Worm (Caenorhabditis elegans): ENCODE results near the gene Y57A10A.2.
"Not testable (repeated sequence)": the region's sequence is repeated elsewhere in the genome, so short reads cannot be mapped to it uniquely, and the experiment has no call there.

Y57A10A.2 gene

DNA sequence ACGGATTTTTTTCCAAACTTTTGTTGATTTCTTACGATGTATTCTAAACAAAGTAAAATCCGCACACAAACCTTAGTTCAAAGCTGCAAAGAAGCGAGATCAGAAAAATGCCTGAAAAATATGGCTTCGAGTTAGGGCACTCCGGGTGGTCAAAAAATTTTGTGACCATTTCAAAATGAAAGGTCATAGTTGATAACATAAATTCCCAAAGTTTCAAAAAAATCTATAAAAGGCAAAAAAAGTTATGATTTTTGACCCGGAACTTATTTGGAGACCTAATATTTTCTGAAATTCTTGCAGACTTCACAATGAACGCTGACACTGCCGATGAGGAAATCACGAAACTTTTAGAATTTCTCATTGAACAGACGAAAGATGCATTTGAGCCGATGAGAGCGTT is 17.1 kb downstream of the Y57A10A.2 start, which contains the start of gene Y57A10A.8:
Gene Y57A10A.8 (plus strand): TSS at position 301 of the 400 bp plus-strand sequence.
- not testable (repeated sequence) for TF ChIP-seq lin-26, attf-6, sea-2 (GFP tag; IDR thresholded peaks at IDR 0.05)

DNA sequence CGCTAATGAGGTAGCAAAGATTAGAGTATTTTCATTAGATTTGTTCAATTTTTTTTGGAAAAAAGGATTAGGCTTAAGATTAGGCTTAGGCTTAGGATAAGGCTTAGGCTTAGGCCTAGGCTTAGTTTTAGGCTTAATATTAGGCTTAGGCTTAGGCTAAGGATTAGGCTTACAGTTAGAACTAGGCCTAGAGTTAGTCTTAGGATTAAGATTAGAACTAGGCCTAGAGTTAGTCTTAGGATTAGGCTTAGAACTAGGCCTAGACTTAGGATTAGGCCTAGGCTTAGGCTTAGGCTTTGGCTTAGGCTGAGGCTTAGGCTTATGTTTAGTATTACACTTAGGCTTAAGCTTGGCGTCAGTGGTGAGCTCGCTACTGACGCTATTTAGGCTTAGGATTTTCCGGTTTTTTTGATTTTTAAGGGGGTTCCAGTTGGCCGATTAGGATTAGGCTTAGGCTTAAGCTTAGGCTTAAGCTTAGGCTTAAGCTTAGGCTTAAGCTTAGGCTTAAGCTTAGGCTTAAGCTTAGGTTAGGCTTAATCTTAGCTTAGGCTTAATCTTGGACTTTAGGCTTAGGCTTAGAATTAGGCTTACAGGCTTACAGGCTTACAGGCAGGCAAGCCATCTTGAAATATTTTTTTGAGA is 22.2 kb downstream of the Y57A10A.2 start:
- TF ChIP-seq dpl-1 (GFP tag; optimal IDR thresholded peaks at IDR 0.05) (no peak), cebp-2 (GFP tag; IDR thresholded peaks at IDR 0.05) (no peak), dox-1 (GFP tag; IDR thresholded peaks at IDR 0.05) (no peak), nhr-90 (tag; optimal IDR thresholded peaks at IDR 0.05) (no peak), chd-7 (tag; optimal IDR thresholded peaks at IDR 0.05) (no peak), pbrm-1 (GFP tag; IDR thresholded peaks at IDR 0.05) (no peak), egl-44 (GFP tag; IDR thresholded peaks at IDR 0.05) (no peak), nfya-2 (GFP tag; IDR thresholded peaks at IDR 0.05) (no peak), B0019.2 (GFP tag; conservative IDR thresholded peaks at IDR 0.05) (no peak), nhr-27 (tag; optimal IDR thresholded peaks at IDR 0.05) (no peak), nfyb-1 (GFP tag; IDR thresholded peaks at IDR 0.05) (no peak), F57C9.4 (tag; optimal IDR thresholded peaks at IDR 0.05) (no peak), snpc-4 (GFP tag; optimal IDR thresholded peaks at IDR 0.05) (no peak), snpc-4 (tag; optimal IDR thresholded peaks at IDR 0.05) (no peak), gei-17 (GFP tag; optimal IDR thresholded peaks at IDR 0.05) (no peak), bed-1 (GFP tag; IDR thresholded peaks at IDR 0.05) (no peak), akir-1 (GFP tag; optimal IDR thresholded peaks at IDR 0.05) (no peak), atf-7 (tag; optimal IDR thresholded peaks at IDR 0.05) (no peak), ekl-4 (GFP tag; IDR thresholded peaks at IDR 0.05) (no peak), lir-1 (GFP tag; conservative IDR thresholded peaks at IDR 0.05) (no peak), egl-18 (GFP tag; IDR thresholded peaks at IDR 0.05) (no peak)

DNA sequence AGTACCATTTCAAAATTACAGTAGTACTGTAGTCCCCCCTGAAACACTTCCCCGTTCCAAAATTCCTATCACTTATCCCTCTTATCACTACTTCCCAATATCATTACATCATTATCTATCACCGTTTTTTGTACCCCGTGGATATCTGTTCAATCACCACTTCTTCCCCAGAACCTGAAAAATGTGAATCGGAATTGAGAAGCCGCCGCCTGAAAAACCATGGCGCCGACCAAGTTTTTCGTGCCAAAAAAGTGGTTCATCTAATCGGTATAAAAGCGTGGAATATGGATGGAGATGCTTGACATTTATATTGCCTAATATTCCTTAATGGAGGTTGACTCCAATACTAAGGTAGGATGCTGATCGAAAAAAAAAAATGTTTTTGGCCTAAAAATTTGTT is 24.8 kb downstream of the Y57A10A.2 start, which contains the start of gene rol-1:
Gene rol-1 (plus strand): TSS at position 301 of the 400 bp plus-strand sequence.
- TF ChIP-seq ceh-40 (GFP tag; IDR thresholded peaks at IDR 0.05) (no peak), Y56A3A.18 (GFP tag; IDR thresholded peaks at IDR 0.05) (no peak), ama-1 (optimal IDR thresholded peaks at IDR 0.05) (no peak), ama-1 (GFP tag; optimal IDR thresholded peaks at IDR 0.05) (no peak), attf-6 (GFP tag; IDR thresholded peaks at IDR 0.05) (no peak), madf-6 (GFP tag; IDR thresholded peaks at IDR 0.05) (no peak), snpc-1.1 (tag; optimal IDR thresholded peaks at IDR 0.05; ENCODE audit: insufficient read depth) (no peak), mes-4 (tag; optimal IDR thresholded peaks at IDR 0.05) (no peak), F39B2.1 (GFP tag; IDR thresholded peaks at IDR 0.05) (no peak), ets-4 (GFP tag; optimal IDR thresholded peaks at IDR 0.05) (no peak), lin-35 (GFP tag; optimal IDR thresholded peaks at IDR 0.05) (no peak), dpl-1 (GFP tag; optimal IDR thresholded peaks at IDR 0.05) (no peak), tlf-1 (GFP tag; optimal IDR thresholded peaks at IDR 0.05) (no peak), hmg-20 (GFP tag; IDR thresholded peaks at IDR 0.05) (no peak), ceh-58 (GFP tag; IDR thresholded peaks at IDR 0.05) (no peak), F57C9.4 (tag; optimal IDR thresholded peaks at IDR 0.05) (no peak)

Measured in whole organism, young adult.